Fruit fly (Drosophila melanogaster) whole organism, embryonic: ENCODE results near the gene mal.

Source experiments
- BtbVII ChIP-seq: fragments of 200-800 bp; sonication (Bioruptor generic); optimal IDR thresholded peaks from 3 replicates; lab custom pipeline; 2017; ENCODE audit warnings: missing biosample characterization, mild to moderate bottlenecking, missing genetic modification characterization
- CG11093 ChIP-seq: fragments of 200-800 bp; sonication (Bioruptor generic); IDR thresholded peaks from 3 replicates; pipeline ENCODE4 v1.3.6; 2022; ENCODE audit warnings: missing biosample characterization, missing genetic modification characterization
- CG11504 ChIP-seq: fragments of 200-800 bp; sonication (Bioruptor generic); optimal IDR thresholded peaks from 3 replicates; lab custom pipeline; 2019; ENCODE audit warnings: missing biosample characterization, mild to moderate bottlenecking, missing genetic modification characterization, moderate library complexity
- CG13894 ChIP-seq: fragments of 200-800 bp; sonication (Bioruptor generic); optimal IDR thresholded peaks from 3 replicates; lab custom pipeline; 2018; ENCODE audit warnings: missing biosample characterization, mild to moderate bottlenecking, missing genetic modification characterization, moderate library complexity
- CG14710 ChIP-seq: fragments of 200-800 bp; sonication (Bioruptor generic); optimal IDR thresholded peaks from 3 replicates; lab custom pipeline; 2019; ENCODE audit warnings: missing biosample characterization, mild to moderate bottlenecking, missing genetic modification characterization, moderate library complexity
- CG15479 ChIP-seq: fragments of 200-800 bp; sonication (Bioruptor generic); optimal IDR thresholded peaks from 3 replicates; lab custom pipeline; 2019; ENCODE audit warnings: missing biosample characterization, mild to moderate bottlenecking, missing genetic modification characterization, moderate library complexity
- CG1602 ChIP-seq: fragments of 200-800 bp; sonication (Bioruptor generic); optimal IDR thresholded peaks from 3 replicates; lab custom pipeline; 2016; ENCODE audit warnings: missing biosample characterization, missing genetic modification characterization
- CG16815 ChIP-seq: fragments of 200-800 bp; sonication (Bioruptor generic); optimal IDR thresholded peaks from 3 replicates; lab custom pipeline; 2017; ENCODE audit warnings: missing biosample characterization, mild to moderate bottlenecking, missing genetic modification characterization
- CG18011 ChIP-seq: fragments of 200-800 bp; sonication (Bioruptor generic); optimal IDR thresholded peaks from 2 replicates; lab custom pipeline; 2017; ENCODE audit warnings: missing biosample characterization, missing genetic modification characterization, mild to moderate bottlenecking, moderate library complexity, missing genotype
- CG1832 ChIP-seq: fragments of 200-800 bp; sonication (Bioruptor generic); optimal IDR thresholded peaks from 2 replicates; lab custom pipeline; 2017; ENCODE audit warnings: missing biosample characterization, mild to moderate bottlenecking, missing genetic modification characterization, inconsistent platforms
- CG18619 ChIP-seq: fragments of 200-800 bp; sonication (Bioruptor generic); optimal IDR thresholded peaks from 3 replicates; lab custom pipeline; 2017; ENCODE audit warnings: missing biosample characterization, mild to moderate bottlenecking, missing genetic modification characterization
- CG4328 ChIP-seq: fragments of 200-800 bp; sonication (Bioruptor generic); optimal IDR thresholded peaks from 3 replicates; lab custom pipeline; 2017; ENCODE audit warnings: missing biosample characterization, missing genetic modification reagents, missing genetic modification characterization
- CG7928 ChIP-seq: fragments of 200-800 bp; sonication (Bioruptor generic); optimal IDR thresholded peaks from 2 replicates; lab custom pipeline; 2017; ENCODE audit warnings: missing biosample characterization, mild to moderate bottlenecking, missing genetic modification characterization
- CG8478 ChIP-seq: fragments of >200 bp; optimal IDR thresholded peaks from 2 replicates; lab custom pipeline; 2018
- Camta ChIP-seq: fragments of 200-800 bp; sonication (Bioruptor generic); optimal IDR thresholded peaks from 2 replicates; lab custom pipeline; 2016; ENCODE audit warnings: missing biosample characterization, missing genetic modification characterization
- Doc2 ChIP-seq: fragments of 200-800 bp; sonication (Bioruptor generic); IDR thresholded peaks from 2 replicates; pipeline ENCODE4 v1.3.6; 2022; ENCODE audit warnings: missing biosample characterization, missing genetic modification characterization
- Dref ChIP-seq: fragments of 200-800 bp; sonication (Bioruptor generic); IDR thresholded peaks from 2 replicates; pipeline ENCODE4 v1.3.6; 2022; ENCODE audit warnings: missing biosample characterization, missing genetic modification characterization
- Ets65A ChIP-seq: fragments of 200-800 bp; sonication (Bioruptor generic); peaks from one replicate; lab custom pipeline; 2016; ENCODE audit warnings: missing biosample characterization, missing genetic modification characterization
- GATAe ChIP-seq: fragments of 200-800 bp; sonication (Bioruptor generic); conservative IDR thresholded peaks from 2 replicates; pipeline ENCODE4 v1.3.6; 2022; ENCODE audit warnings: missing biosample characterization, missing genetic modification characterization
- HLH3B ChIP-seq: fragments of 200-800 bp; sonication (Bioruptor generic); IDR thresholded peaks from 2 replicates; pipeline ENCODE4 v1.3.6; 2022; ENCODE audit warnings: missing biosample characterization, missing genetic modification characterization
- HLH4C ChIP-seq: fragments of 200-800 bp; sonication (Bioruptor generic); IDR thresholded peaks from 3 replicates; pipeline ENCODE4 v1.3.6; 2022; ENCODE audit warnings: missing biosample characterization, missing genetic modification characterization; ENCODE audit not compliant: partially characterized antibody
- Mrtf ChIP-seq: fragments of 200-800 bp; sonication (Bioruptor generic); IDR thresholded peaks from 3 replicates; pipeline ENCODE4 v1.3.6; 2022; ENCODE audit warnings: missing biosample characterization, missing genetic modification characterization
- Nf-YA ChIP-seq: fragments of 200-800 bp; sonication (Bioruptor generic); IDR thresholded peaks from 2 replicates; pipeline ENCODE4 v1.3.6; 2022; ENCODE audit warnings: missing biosample characterization, missing genetic modification characterization
- NfI ChIP-seq: fragments of 200-800 bp; sonication (Bioruptor generic); optimal IDR thresholded peaks from 3 replicates; lab custom pipeline; 2018; ENCODE audit warnings: missing biosample characterization, mild to moderate bottlenecking, missing genetic modification characterization, moderate library complexity
- Oaz ChIP-seq: fragments of 200-800 bp; sonication (Bioruptor generic); IDR thresholded peaks from 2 replicates; pipeline ENCODE4 v1.3.6; 2022; ENCODE audit warnings: missing biosample characterization, missing genetic modification characterization
- Pdp1 ChIP-seq, 2 experiments: fragments of 200-800 bp; sonication (Bioruptor generic); optimal IDR thresholded peaks; 3 replicates each; lab custom pipeline; 2016; ENCODE audit warnings: missing biosample characterization in 2 of 2, missing genetic modification characterization in 2 of 2, mild to moderate bottlenecking in 1 of 2, moderate library complexity in 1 of 2
- Sin3A ChIP-seq: fragments of >200 bp; optimal IDR thresholded peaks from 2 replicates; lab custom pipeline; 2018
- Trl ChIP-seq, 3 experiments: fragments of >200 bp in 2 of 3; fragments of 200-800 bp in 1 of 3; sonication (Bioruptor generic) in 1 of 3; optimal IDR thresholded peaks; 2 replicates in 1 of 3; 3 replicates in 2 of 3; lab custom pipeline; 2016 to 2017; ENCODE audit warnings: missing biosample characterization in 1 of 3, missing genetic modification characterization in 1 of 3
- YL-1 ChIP-seq: fragments of 200-800 bp; sonication (Bioruptor generic); optimal IDR thresholded peaks from 3 replicates; lab custom pipeline; 2017; ENCODE audit warnings: missing biosample characterization, mild to moderate bottlenecking, missing genetic modification characterization
- br ChIP-seq: fragments of >200 bp; optimal IDR thresholded peaks from 2 replicates; lab custom pipeline; 2017
- cg ChIP-seq: fragments of 200-800 bp; sonication (Bioruptor generic); optimal IDR thresholded peaks from 3 replicates; lab custom pipeline; 2019; ENCODE audit warnings: missing biosample characterization, mild to moderate bottlenecking, missing genetic modification characterization, moderate library complexity
- chinmo ChIP-seq: fragments of 200-800 bp; sonication (Bioruptor generic); IDR thresholded peaks from 4 replicates; pipeline ENCODE4 v1.3.6; 2022; ENCODE audit warnings: missing biosample characterization, missing genetic modification characterization; ENCODE audit not compliant: partially characterized antibody
- ci ChIP-seq: fragments of 200-800 bp; sonication (Bioruptor generic); IDR thresholded peaks from 3 replicates; pipeline ENCODE4 v1.3.6; 2022; ENCODE audit warnings: missing biosample characterization, missing genetic modification characterization
- crc ChIP-seq: fragments of 200-800 bp; sonication (Bioruptor generic); optimal IDR thresholded peaks from 2 replicates; lab custom pipeline; 2016; ENCODE audit warnings: missing biosample characterization, missing genetic modification characterization
- dm ChIP-seq: fragments of 200-800 bp; sonication (Bioruptor generic); optimal IDR thresholded peaks from 3 replicates; lab custom pipeline; 2016; ENCODE audit warnings: missing biosample characterization, missing genetic modification characterization
- dmrt11E ChIP-seq: fragments of 200-800 bp; sonication (Bioruptor generic); optimal IDR thresholded peaks from 3 replicates; lab custom pipeline; 2018; ENCODE audit warnings: missing biosample characterization, mild to moderate bottlenecking, missing genetic modification characterization, moderate library complexity
- h ChIP-seq: fragments of >200 bp; optimal IDR thresholded peaks from 2 replicates; lab custom pipeline; 2017
- her ChIP-seq: fragments of 200-800 bp; sonication (Bioruptor generic); optimal IDR thresholded peaks from 2 replicates; lab custom pipeline; 2016; ENCODE audit warnings: missing biosample characterization, missing genetic modification characterization
- ind ChIP-seq: fragments of 200-800 bp; sonication (Bioruptor generic); optimal IDR thresholded peaks from 3 replicates; lab custom pipeline; 2016; ENCODE audit warnings: missing biosample characterization, missing genetic modification characterization
- jing ChIP-seq: fragments of 200-800 bp; sonication (Bioruptor generic); optimal IDR thresholded peaks from 2 replicates; lab custom pipeline; 2018; ENCODE audit warnings: missing biosample characterization, mild to moderate bottlenecking, missing genetic modification characterization
- klu ChIP-seq: fragments of 200-800 bp; sonication (Bioruptor generic); IDR thresholded peaks from 2 replicates; pipeline ENCODE4 v1.3.6; 2022; ENCODE audit warnings: missing biosample characterization, missing genetic modification characterization
- onecut ChIP-seq: fragments of 200-800 bp; sonication (Bioruptor generic); IDR thresholded peaks from 2 replicates; pipeline ENCODE4 v1.3.6; 2022; ENCODE audit warnings: missing biosample characterization, missing genetic modification characterization
- stwl ChIP-seq: fragments of 200-800 bp; sonication (Bioruptor generic); optimal IDR thresholded peaks from 3 replicates; lab custom pipeline; 2018; ENCODE audit warnings: missing biosample characterization, mild to moderate bottlenecking, missing genetic modification characterization, moderate library complexity
- trh ChIP-seq: fragments of 200-800 bp; sonication (Bioruptor generic); optimal IDR thresholded peaks from 2 replicates; lab custom pipeline; 2016; ENCODE audit warnings: missing biosample characterization, missing genetic modification characterization
- wek ChIP-seq: fragments of 200-800 bp; sonication (Bioruptor generic); optimal IDR thresholded peaks from 3 replicates; lab custom pipeline; 2018; ENCODE audit warnings: missing biosample characterization, mild to moderate bottlenecking, missing genetic modification characterization, moderate library complexity

Gene mal

DNA sequence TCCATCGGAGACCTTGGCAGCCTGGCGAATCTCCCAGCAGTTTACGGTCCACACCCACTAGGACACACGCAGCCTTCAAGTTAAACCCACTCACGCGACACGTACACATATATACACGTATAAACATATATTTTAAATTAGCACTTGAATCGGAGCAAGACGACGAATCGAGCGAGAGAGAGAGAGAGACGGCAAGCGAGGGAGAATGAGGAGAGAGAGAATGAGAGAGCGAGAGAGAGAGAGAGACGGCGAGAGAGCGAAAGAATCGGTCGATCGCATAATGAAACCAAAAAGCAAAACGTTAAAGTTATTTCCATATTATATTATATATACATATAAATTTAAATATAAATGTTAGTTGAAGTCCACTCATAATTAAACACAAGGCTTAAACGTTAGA lies 17.8 kb upstream of the mal start:
- TF ChIP-seq ci (GFP tag; lab: Robert Waterston, UW), result no peak
- no peak for TF ChIP-seq onecut (GFP tag; lab: Robert Waterston, UW)
- TF ChIP-seq CG1832 (GFP tag; lab: Kevin White, UChicago), result peak; percentile 81
- peak; percentile 45 to 64 for TF ChIP-seq Trl (optimal IDR thresholded peaks at IDR 0.05; lab: Kevin White, UChicago)
- TF ChIP-seq Trl (GFP tag; optimal IDR thresholded peaks at IDR 0.05; lab: Kevin White, UChicago), result no peak

DNA sequence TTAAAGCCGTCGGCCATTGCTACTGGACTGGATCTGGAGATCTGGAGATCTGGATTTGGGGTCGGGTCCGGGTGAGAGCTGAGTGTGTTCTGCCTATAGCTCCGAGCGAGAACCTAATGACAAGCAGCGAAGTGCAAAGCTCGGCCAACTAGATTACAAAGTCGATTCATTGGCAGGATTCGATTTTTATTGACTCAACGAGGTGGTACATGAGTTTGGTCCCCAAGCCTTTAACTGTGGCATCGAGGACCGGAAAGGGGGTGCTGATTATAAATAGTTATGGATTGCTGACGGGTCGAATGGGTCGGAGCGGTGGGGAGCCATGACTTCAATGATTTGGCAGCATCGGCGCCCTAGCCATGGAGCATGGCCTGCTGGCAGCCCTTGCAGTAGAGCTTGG lies 16.0 kb upstream of the mal start, which contains the start of gene CG15459:
CG15459 (minus strand) TSS at position 101 of the 400 bp plus-strand sequence.
- no peak for TF ChIP-seq wek (GFP tag; lab: Kevin White, UChicago)
- no peak for TF ChIP-seq CG11093
- TF ChIP-seq Dref (GFP tag; lab: Robert Waterston, UW), result no peak
- no peak for TF ChIP-seq CG15479
- TF ChIP-seq cg (GFP tag; lab: Kevin White, UChicago), result no peak
- no peak for TF ChIP-seq Ets65A
- TF ChIP-seq dmrt11E (tag; lab: Kevin White, UChicago), result no peak
- no peak for TF ChIP-seq trh
- TF ChIP-seq chinmo (GFP tag; lab: Robert Waterston, UW), result no peak
- no peak for TF ChIP-seq Pdp1 (GFP tag; optimal IDR thresholded peaks at IDR 0.05; lab: Kevin White, UChicago)
- TF ChIP-seq CG1602, result no peak
- TF ChIP-seq YL-1 (GFP tag; lab: Kevin White, UChicago), result no peak
- no peak for TF ChIP-seq klu (GFP tag; lab: Robert Waterston, UW)
- TF ChIP-seq h (lab: Kevin White, UChicago), result no peak
- no peak for TF ChIP-seq Sin3A (lab: Kevin White, UChicago)
- no peak for TF ChIP-seq HLH3B (GFP tag; lab: Robert Waterston, UW)
- TF ChIP-seq CG7928 (GFP tag; lab: Kevin White, UChicago), result no peak
- no peak for TF ChIP-seq her (GFP tag; lab: Kevin White, UChicago)
- TF ChIP-seq Camta (GFP tag; lab: Kevin White, UChicago), result no peak

DNA sequence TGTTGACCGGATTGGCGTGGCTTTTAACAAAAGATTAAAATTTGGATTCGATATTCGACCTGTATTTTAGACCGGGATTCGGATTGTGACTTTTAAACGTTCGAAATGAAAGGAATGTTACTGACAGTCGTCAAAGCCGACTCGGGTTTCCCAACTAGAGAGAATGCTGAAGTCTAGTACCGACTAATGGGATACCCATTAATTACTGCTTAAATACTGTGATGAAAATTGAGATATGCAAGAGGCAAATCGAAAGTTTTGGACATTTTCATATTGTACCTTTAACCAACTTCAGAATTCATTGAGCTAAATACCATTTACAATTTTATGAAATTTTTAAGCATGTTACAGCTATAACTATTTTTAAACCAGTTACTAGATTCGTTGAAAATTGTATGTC lies 15.4 kb upstream of the mal start, which contains the start of gene CG15458:
CG15458 (minus strand) TSS at position 101 of the 400 bp plus-strand sequence.
- TF ChIP-seq CG13894 (tag; lab: Kevin White, UChicago), result no peak
- TF ChIP-seq ind (GFP tag; lab: Kevin White, UChicago), result no peak
- no peak for TF ChIP-seq dm (GFP tag; lab: Kevin White, UChicago)

- TF ChIP-seq Oaz (GFP tag; lab: Robert Waterston, UW), result no peak
- no peak for TF ChIP-seq jing (GFP tag; lab: Kevin White, UChicago)
- TF ChIP-seq CG14710 (tag; lab: Kevin White, UChicago), result no peak
- no peak for TF ChIP-seq CG11504 (tag; lab: Kevin White, UChicago)
- TF ChIP-seq CG4328 (GFP tag; lab: Kevin White, UChicago), result no peak
- no peak for TF ChIP-seq CG1832 (GFP tag; lab: Kevin White, UChicago)
- no peak for TF ChIP-seq GATAe (GFP tag; lab: Robert Waterston, UW)
Measured at dm6 chrX:20415444-20415843, 14.0 kb upstream of the mal start, which contains the start of gene Obp19a. TSS of gene Obp19a (plus strand) at chrX:20415744.

dm6 chrX:20416433-20416832 lies 13.0 kb upstream of the mal start, which contains the start of gene Obp19b:
TSS of gene Obp19b (plus strand) at chrX:20416733.
- TF ChIP-seq crc (GFP tag; lab: Kevin White, UChicago) (no peak), Doc2 (GFP tag; lab: Robert Waterston, UW) (no peak), Mrtf (GFP tag; lab: Robert Waterston, UW) (no peak), CG18011 (GFP tag; lab: Kevin White, UChicago) (no peak), HLH4C (no peak), CG8478 (lab: Kevin White, UChicago) (no peak), CG18619 (GFP tag; lab: Kevin White, UChicago) (no peak), BtbVII (GFP tag; lab: Kevin White, UChicago) (no peak), NfI (GFP tag; lab: Kevin White, UChicago) (no peak), dm (GFP tag; lab: Kevin White, UChicago) (no peak), Nf-YA (GFP tag; lab: Robert Waterston, UW) (no peak), stwl (tag; lab: Kevin White, UChicago) (no peak), CG16815 (GFP tag; lab: Kevin White, UChicago) (no peak), br (lab: Kevin White, UChicago) (no peak)
